Worm (Caenorhabditis elegans): ENCODE measurements around the gene mca-2.
"Not testable (repeated sequence)": the region's sequence is repeated elsewhere in the genome, so short reads cannot be mapped to it uniquely, and the experiment has no call there.

mca-2 gene

ce11 chrIV:2083734-2084133 is at the start of gene mca-2:
Gene mca-2 (plus strand): TSS chrIV:2084034.
- no peak for TF ChIP-seq dao-5 (tag; optimal IDR thresholded peaks at IDR 0.05)
- no peak for TF ChIP-seq W03F9.2 (tag; optimal IDR thresholded peaks at IDR 0.05)
- no peak for TF ChIP-seq him-1 (tag; optimal IDR thresholded peaks at IDR 0.05)

- TF ChIP-seq dao-5 (tag; optimal IDR thresholded peaks at IDR 0.05) (no peak), W03F9.2 (tag; optimal IDR thresholded peaks at IDR 0.05) (no peak), him-1 (tag; optimal IDR thresholded peaks at IDR 0.05) (no peak)
These were observed 46.9 kb upstream of the mca-2 start, which contains the start of the genes Y76B12C.9 and cng-2 for ce11 chrIV:2036974-2037373. Gene Y76B12C.9 (minus strand): TSS chrIV:2037074. Gene cng-2 (plus strand): TSS chrIV:2037191.

- TF ChIP-seq W03F9.2 (tag; optimal IDR thresholded peaks at IDR 0.05) (no peak), him-1 (tag; optimal IDR thresholded peaks at IDR 0.05) (no peak), dao-5 (tag; optimal IDR thresholded peaks at IDR 0.05) (no peak)
These were observed 46.3 kb upstream of the mca-2 start for ce11 chrIV:2037497-2037896.

- TF ChIP-seq him-1 (tag; optimal IDR thresholded peaks at IDR 0.05): peak; percentile 59
- TF ChIP-seq W03F9.2 (tag; optimal IDR thresholded peaks at IDR 0.05): no peak
These were observed 35.0 kb upstream of the mca-2 start for ce11 chrIV:2048839-2049238.

- TF ChIP-seq dao-5, W03F9.2, him-1 (tag; optimal IDR thresholded peaks at IDR 0.05): not testable (repeated sequence)
These were observed 32.6 kb upstream of the mca-2 start, which contains the start of gene R05C11.4 for ce11 chrIV:2051195-2051594. Gene R05C11.4 (plus strand): TSS chrIV:2051495.

ce11 chrIV:2052337-2052736 is 31.5 kb upstream of the mca-2 start:
- TF ChIP-seq W03F9.2 (tag; optimal IDR thresholded peaks at IDR 0.05) (no peak), him-1 (tag; optimal IDR thresholded peaks at IDR 0.05) (peak; percentile 33)

ce11 chrIV:2053591-2053990 is 30.2 kb upstream of the mca-2 start:
- no peak for TF ChIP-seq W03F9.2 (tag; optimal IDR thresholded peaks at IDR 0.05)
- TF ChIP-seq him-1 (tag; optimal IDR thresholded peaks at IDR 0.05): peak; percentile 34
- TF ChIP-seq dao-5 (tag; optimal IDR thresholded peaks at IDR 0.05): no peak

- TF ChIP-seq him-1 (tag; optimal IDR thresholded peaks at IDR 0.05) (no peak), dao-5 (tag; optimal IDR thresholded peaks at IDR 0.05) (no peak), W03F9.2 (tag; optimal IDR thresholded peaks at IDR 0.05) (no peak)
These were observed 26.4 kb upstream of the mca-2 start for ce11 chrIV:2057462-2057861.

ce11 chrIV:2059011-2059410 is 24.8 kb upstream of the mca-2 start, which contains the start of gene R05C11.2:
Gene R05C11.2 (minus strand): TSS chrIV:2059111.
- no peak for TF ChIP-seq him-1 (tag; optimal IDR thresholded peaks at IDR 0.05)
- TF ChIP-seq W03F9.2 (tag; optimal IDR thresholded peaks at IDR 0.05): no peak
- no peak for TF ChIP-seq dao-5 (tag; optimal IDR thresholded peaks at IDR 0.05)

ce11 chrIV:2065895-2066294 is 17.9 kb upstream of the mca-2 start, which contains the start of gene arrd-26:
Gene arrd-26 (plus strand): TSS chrIV:2066195.
- TF ChIP-seq dao-5 (tag; optimal IDR thresholded peaks at IDR 0.05) (no peak), W03F9.2 (tag; optimal IDR thresholded peaks at IDR 0.05) (no peak), him-1 (tag; optimal IDR thresholded peaks at IDR 0.05) (no peak)

ce11 chrIV:2077159-2077835 is 6.5 kb upstream of the mca-2 start:
- TF ChIP-seq dao-5 (tag; optimal IDR thresholded peaks at IDR 0.05) (no peak), W03F9.2 (tag; optimal IDR thresholded peaks at IDR 0.05) (no peak), him-1 (tag; optimal IDR thresholded peaks at IDR 0.05) (no peak)

ce11 chrIV:2080340-2080739 is 3.5 kb upstream of the mca-2 start:
- TF ChIP-seq dao-5 (tag; optimal IDR thresholded peaks at IDR 0.05) (no peak), W03F9.2 (tag; optimal IDR thresholded peaks at IDR 0.05) (no peak), him-1 (tag; optimal IDR thresholded peaks at IDR 0.05) (no peak)

ce11 chrIV:2083146-2083545 is 688 bp upstream of the mca-2 start:
- TF ChIP-seq dao-5 (tag; optimal IDR thresholded peaks at IDR 0.05) (no peak), W03F9.2 (tag; optimal IDR thresholded peaks at IDR 0.05) (no peak), him-1 (tag; optimal IDR thresholded peaks at IDR 0.05) (no peak)

- TF ChIP-seq W03F9.2 (tag; optimal IDR thresholded peaks at IDR 0.05) (no peak), dao-5 (tag; optimal IDR thresholded peaks at IDR 0.05) (no peak), him-1 (tag; optimal IDR thresholded peaks at IDR 0.05) (no peak)
These were observed 15.9 kb downstream of the mca-2 start, which contains the start of gene C23H5.11 for ce11 chrIV:2099771-2100170. Gene C23H5.11 (minus strand): TSS chrIV:2099871.

- TF ChIP-seq W03F9.2 (tag; optimal IDR thresholded peaks at IDR 0.05): no peak
- no peak for TF ChIP-seq him-1 (tag; optimal IDR thresholded peaks at IDR 0.05)
- TF ChIP-seq dao-5 (tag; optimal IDR thresholded peaks at IDR 0.05): no peak
These were observed 19.0 kb downstream of the mca-2 start, which contains the start of gene C23H5.15 for ce11 chrIV:2102793-2103192. Gene C23H5.15 (minus strand): TSS chrIV:2102893.
